Worm (Caenorhabditis elegans) whole organism, L1 larva: ENCODE measurements around the gene C05A2.4.

Experiments used
- aha-1 ChIP-seq: fragments of 150-350 bp; optimal IDR thresholded peaks from 2 replicates; lab custom pipeline; 2014; ENCODE audit warnings: missing biosample characterization, missing genetic modification characterization
- aly-2 ChIP-seq: fragments of 150-350 bp; optimal IDR thresholded peaks from 2 replicates; lab custom pipeline; 2014; ENCODE audit warnings: missing biosample characterization, missing genetic modification characterization
- elt-2 ChIP-seq: sonication (generic microtip); optimal IDR thresholded peaks from 2 replicates; lab custom pipeline; 2016; ENCODE audit warnings: missing genetic modification characterization, mild to moderate bottlenecking, inconsistent platforms, missing compliant biosample characterization, missing genetic modification reagents
- nhr-47 ChIP-seq: sonication (generic microtip); optimal IDR thresholded peaks from 2 replicates; lab custom pipeline; 2016; ENCODE audit warnings: mild to moderate bottlenecking, missing genetic modification characterization, moderate library complexity, missing compliant biosample characterization
- rnt-1 ChIP-seq: sonication (generic microtip); optimal IDR thresholded peaks from 2 replicates; lab custom pipeline; 2016; ENCODE audit warnings: mild to moderate bottlenecking, missing genetic modification characterization, moderate library complexity, missing compliant biosample characterization
- skn-1 ChIP-seq: fragments of 150-350 bp; optimal IDR thresholded peaks from 2 replicates; lab custom pipeline; 2014; ENCODE audit warnings: missing biosample characterization, missing genetic modification characterization
- sox-4 ChIP-seq: sonication (generic microtip); optimal IDR thresholded peaks from 2 replicates; lab custom pipeline; 2016; ENCODE audit warnings: missing genetic modification characterization, missing compliant biosample characterization
- tbx-2 ChIP-seq: sonication (generic microtip); optimal IDR thresholded peaks from 2 replicates; lab custom pipeline; 2016; ENCODE audit warnings: missing genetic modification characterization, missing compliant biosample characterization
- unc-130 ChIP-seq: fragments of 150-350 bp; optimal IDR thresholded peaks from 2 replicates; lab custom pipeline; 2017; ENCODE audit warnings: missing biosample characterization, missing genetic modification characterization, inconsistent platforms
- xbp-1 ChIP-seq: sonication (generic microtip); optimal IDR thresholded peaks from 2 replicates; lab custom pipeline; 2016; ENCODE audit warnings: missing genetic modification characterization, missing compliant biosample characterization
- zag-1 ChIP-seq: fragments of 150-350 bp; optimal IDR thresholded peaks from 2 replicates; lab custom pipeline; 2014; ENCODE audit warnings: missing biosample characterization, missing genetic modification characterization

DNA sequence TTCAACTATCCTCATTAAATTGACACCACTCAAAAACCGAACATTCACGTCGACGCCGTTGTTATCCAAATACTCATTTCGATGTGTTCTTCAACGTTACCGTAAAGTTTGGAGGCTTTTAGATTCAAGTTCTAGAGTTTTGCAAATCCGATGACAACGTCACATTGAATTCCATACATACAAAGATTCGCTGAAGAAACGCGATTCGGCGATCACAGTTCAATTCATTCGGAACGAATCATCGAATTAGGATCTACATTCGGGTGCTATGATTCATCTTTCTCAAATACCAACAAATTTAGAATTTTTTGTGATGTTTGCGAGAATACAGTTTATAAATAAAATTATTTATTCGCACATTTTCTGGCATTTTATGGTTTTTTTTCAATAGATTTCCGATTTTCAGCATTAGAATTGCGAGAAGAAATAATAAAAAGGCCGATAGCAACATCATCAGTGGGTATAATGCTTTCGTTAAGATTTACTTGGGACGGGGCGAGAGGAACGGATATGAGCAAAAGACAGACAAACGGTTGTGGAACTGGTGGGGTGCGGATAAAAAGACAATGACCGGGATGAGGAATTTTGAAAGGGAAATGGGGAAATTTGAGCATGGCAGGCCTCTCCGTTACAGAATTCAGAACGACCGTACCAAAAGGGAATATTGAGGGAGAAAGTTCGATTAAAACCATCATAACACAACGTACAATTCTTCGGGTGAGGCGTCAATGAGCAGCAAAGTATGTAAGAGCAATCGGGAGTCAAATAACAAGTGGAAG is 16.7 kb downstream of the C05A2.4 start:
- peak; percentile 74 for TF ChIP-seq aly-2
- no peak for TF ChIP-seq zag-1 (tag; lab: Kevin White, UChicago)
- no peak for TF ChIP-seq skn-1 (tag; lab: Kevin White, UChicago)
- TF ChIP-seq aha-1, result no peak
- no peak for TF ChIP-seq elt-2
- no peak for TF ChIP-seq rnt-1 (tag; lab: Kevin White, UChicago)
- TF ChIP-seq tbx-2 (tag; lab: Kevin White, UChicago), result peak; percentile 39
- no peak for TF ChIP-seq xbp-1 (tag; lab: Kevin White, UChicago)
- TF ChIP-seq sox-4, result peak; percentile 40
- TF ChIP-seq nhr-47, result no peak
- peak; percentile 7 for TF ChIP-seq unc-130
